Fruit fly (Drosophila melanogaster) S2 (cell line): Measurements from ENCODE around the gene twin.

Experiments
- CG8478 ChIP-seq: fragments of >200 bp; optimal IDR thresholded peaks from 2 replicates; lab custom pipeline; 2018
- CTCF ChIP-seq, 2 experiments: fragments of >200 bp; optimal IDR thresholded peaks; 2 replicates each; lab custom pipeline; 2018

Gene twin

DNA sequence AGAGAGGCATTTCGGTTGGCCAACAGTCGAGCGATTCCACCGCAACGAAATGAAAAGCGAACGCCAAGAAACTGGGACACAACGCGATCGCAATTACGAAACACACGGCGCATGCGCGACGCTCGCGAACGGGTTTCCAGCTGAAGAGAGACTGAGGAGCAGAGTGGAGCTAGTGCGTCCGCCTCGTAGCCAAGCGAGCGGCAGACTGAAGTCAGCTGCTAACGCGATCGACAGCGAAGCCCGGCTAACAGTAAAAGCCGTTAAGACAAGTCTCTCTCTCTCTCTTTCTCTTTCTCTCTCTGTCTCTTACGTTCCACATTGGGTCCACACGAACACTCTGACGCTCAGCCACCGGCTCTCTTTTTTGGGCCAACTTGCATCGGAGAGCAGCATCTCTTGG lies 3.2 kb downstream of the twin start, which contains the start of gene CG17786:
Gene CG17786 (minus strand): TSS at position 154 of the 400 bp plus-strand sequence.
- TF ChIP-seq CTCF (optimal IDR thresholded peaks at IDR 0.05; lab: Kevin White, UChicago) (no peak), CG8478 (lab: Kevin White, UChicago) (no peak)

DNA sequence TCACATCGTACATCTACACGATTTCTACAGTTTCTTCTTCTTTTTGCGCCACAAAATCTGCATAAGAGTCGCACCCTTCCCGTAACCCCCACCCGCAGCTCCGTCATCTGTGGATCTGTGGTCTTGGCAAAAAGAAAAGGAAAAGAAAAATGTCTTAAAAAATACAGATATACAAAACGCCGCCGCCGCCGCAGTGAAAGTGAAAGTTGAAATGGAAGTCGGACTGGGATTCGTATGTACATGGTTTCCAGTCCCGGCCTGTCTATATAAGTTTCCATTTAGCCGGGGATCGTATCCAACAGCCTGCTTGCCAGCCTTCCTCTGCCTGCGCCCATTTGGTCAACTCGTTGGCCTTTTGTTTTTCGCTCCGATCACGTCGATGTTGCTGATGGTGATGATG lies 5.7 kb downstream of the twin start:
- TF ChIP-seq CG8478 (lab: Kevin White, UChicago) (no peak), CTCF (optimal IDR thresholded peaks at IDR 0.05; lab: Kevin White, UChicago) (no peak)

DNA sequence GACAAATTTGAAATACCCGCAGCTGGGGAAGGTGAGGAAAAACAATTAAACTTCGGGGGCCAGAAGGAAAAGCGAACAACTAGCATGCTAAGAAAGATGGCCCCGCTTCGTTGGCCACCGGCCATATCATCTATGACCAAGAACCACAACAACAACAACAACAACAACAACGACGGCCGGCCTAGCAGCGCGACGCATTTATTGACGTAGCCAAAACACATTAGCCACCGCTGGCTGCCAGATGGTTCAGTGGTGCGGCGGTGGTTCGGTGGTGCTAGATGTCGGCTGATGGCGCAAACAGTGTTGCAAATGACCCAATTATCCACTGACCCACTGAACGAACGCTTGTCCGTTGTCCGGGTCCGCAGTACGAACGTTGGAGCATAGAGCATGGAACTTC lies 8.1 kb downstream of the twin start:
- no peak for TF ChIP-seq CTCF (optimal IDR thresholded peaks at IDR 0.05; lab: Kevin White, UChicago)
- TF ChIP-seq CG8478 (lab: Kevin White, UChicago) = no peak

DNA sequence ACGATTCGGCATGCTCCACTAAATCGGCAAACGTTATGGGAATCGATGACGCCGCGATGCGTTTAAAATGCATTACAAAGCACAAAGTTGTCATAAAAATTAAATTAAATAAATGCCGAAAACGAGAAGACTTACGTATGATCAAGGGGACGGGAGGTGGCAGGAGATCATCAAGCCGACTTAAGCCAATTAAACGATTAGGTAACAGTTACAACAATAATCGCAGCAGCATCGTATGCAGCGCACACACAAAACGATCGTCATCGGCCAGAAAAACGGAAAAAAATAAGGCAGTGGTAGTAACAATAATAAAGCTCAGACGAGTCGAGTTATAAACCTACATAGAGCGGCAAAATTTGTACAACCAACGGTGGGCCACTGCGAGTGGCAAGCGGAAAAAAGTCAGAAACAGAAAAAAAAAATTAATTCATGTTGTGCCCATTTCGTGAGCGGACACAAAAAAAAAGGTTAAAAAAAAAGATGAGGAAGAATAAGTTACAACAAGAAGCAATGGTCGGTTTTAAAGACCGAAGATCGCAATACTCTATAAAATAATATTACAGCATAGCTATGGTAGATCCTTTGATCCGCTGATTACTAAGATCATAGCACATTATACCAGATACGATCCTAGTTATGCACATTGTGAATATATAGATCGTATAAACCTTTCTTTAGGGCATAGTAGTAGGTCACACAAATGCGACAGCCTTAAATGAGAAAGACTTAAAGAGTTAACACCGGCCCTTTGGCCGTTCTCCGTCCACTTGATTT lies 15.2 kb downstream of the twin start:
- TF ChIP-seq CTCF (optimal IDR thresholded peaks at IDR 0.05; lab: Kevin White, UChicago) (no peak), CG8478 (lab: Kevin White, UChicago) (no peak)

DNA sequence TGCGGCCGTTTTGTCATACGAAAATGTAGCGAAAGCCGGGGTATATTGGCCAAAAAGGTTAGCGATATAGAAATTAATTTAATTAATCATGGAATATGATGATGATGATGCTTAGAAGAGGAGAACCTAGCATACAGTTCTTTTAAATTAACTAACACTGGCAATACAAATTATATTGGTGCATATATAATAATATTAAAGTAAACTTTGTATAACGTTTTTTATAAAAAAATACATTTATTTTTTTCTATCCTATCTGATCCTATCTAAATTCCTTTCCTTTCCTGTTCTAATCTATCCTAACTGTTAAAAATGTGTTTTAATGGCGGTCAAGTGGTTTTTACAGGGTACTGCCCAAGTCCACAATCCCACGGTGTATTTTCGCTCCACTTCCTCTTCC lies 15.8 kb downstream of the twin start:
- TF ChIP-seq CTCF (optimal IDR thresholded peaks at IDR 0.05; lab: Kevin White, UChicago) (no peak), CG8478 (lab: Kevin White, UChicago) (no peak)

DNA sequence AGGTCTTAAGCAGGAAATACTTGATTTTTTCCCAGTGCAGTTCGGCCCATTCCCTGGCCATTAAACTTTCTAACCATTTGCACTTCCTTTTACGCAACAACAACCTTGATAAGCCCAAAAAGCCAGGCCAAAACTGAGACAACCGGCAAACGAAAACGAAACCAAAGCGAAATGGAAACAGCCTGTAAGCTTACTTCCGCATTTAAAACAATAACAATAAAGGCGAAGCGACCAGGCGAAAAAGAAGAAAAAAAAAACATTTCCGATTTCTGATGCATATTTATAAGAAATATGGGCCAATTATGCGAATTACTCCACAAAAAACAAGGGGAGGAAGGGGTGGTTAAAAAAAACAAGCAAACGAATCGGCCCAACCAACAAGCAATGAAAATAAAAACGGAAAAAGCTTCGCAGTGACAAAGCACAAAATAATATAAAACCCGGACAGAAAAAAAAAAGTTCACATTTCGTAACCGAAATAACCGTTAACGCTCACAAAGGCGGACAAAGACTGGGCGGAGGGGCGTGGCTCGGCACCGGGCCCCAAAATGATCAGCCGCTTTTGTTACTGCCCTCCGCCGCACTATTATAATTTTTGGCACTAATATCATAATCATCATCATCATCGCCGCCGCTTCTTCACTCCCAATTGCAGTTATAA lies 16.4 kb downstream of the twin start:
- TF ChIP-seq CG8478 (lab: Kevin White, UChicago) (no peak), CTCF (optimal IDR thresholded peaks at IDR 0.05; lab: Kevin White, UChicago) (no peak)

DNA sequence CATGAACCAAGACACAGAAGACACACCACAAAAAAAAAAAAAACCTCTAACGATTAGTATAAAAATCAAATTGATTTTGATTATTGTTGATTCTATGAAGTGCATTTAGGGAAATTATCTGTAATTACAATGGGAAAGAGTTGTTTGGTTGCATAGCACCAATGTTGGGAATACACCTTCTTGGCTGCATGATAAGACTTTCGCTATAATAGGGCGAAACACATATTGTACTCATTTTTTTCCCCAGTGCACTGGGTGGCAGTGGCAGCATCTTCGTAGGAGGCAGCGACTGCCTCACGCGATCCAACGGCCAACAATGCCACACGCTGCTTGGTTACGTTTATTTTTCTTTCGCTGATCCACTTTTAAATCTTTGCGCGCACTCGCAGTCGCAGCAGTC lies 17.7 kb downstream of the twin start:
- TF ChIP-seq CTCF (optimal IDR thresholded peaks at IDR 0.05; lab: Kevin White, UChicago) (no peak), CG8478 (lab: Kevin White, UChicago) (no peak)

DNA sequence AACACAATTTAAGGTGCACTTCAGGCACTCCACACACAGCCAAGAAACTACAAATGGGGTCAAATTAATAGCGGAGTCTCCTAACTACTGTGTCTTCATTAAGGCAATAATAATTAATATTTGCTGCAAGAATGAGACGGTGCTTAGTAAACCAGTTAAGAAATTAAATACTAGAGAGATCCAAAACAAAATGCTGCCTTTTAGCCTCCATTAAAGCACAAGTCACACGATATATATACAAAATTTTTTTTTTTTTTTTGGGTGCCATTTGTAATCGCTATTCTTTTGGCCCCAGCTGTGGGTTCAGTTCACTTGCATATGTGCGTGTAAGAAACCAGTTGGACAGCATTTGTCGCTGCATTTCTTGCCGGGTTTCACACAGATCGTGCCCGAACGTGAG lies 18.3 kb downstream of the twin start:
- TF ChIP-seq CG8478 (lab: Kevin White, UChicago) (no peak), CTCF (optimal IDR thresholded peaks at IDR 0.05; lab: Kevin White, UChicago) (no peak)

DNA sequence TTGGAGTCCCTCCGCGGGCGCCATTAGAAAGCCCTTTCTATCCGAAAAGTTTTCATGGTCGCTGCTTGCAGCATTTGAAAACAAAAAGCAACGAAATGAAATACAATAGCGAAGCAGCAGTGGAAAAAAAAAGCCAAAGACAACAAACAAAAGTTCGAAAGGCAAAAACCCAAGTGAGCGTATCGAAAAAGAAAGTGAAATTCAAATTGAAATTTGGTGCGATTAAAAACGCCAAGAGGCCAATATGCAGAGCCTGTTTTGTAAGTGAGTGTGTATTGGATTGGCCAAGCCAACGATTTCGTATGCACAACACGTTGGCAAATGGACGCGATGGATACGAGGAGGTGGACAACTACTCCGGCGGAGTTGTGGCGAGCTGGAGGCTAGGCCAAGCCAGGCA lies 19.0 kb downstream of the twin start:
- TF ChIP-seq CG8478 (lab: Kevin White, UChicago) = no peak
- no peak for TF ChIP-seq CTCF (optimal IDR thresholded peaks at IDR 0.05; lab: Kevin White, UChicago)

DNA sequence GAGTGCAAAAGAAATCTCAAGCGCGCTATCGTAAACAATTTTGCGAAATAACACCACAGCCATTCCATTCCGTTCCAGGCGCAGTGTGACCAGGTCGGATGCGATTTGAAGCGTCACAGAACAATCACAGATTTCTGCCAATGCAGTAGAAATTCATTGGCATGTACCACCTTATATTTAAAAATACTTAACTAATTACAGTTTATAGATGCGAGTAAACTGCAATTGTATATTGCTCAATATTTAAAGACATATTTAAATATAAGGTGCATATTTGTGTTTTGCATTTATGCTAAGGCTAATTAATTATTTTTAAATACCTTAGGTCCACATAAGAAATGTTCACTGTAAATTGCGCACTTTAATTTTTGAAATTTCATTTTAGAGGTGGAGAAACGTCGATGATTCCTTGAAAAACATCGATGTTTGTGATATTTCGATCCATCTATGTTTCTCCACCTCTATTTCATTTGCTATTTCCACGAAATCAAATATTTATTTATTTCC lies 28.3 kb downstream of the twin start, which contains the start of the genes SMC6 and CG6204:
Gene SMC6 (minus strand): TSS at position 51 of the 507 bp plus-strand sequence.
Gene CG6204 (plus strand): TSS at position 460 of the 507 bp plus-strand sequence.
- no peak for TF ChIP-seq CTCF (optimal IDR thresholded peaks at IDR 0.05; lab: Kevin White, UChicago)
- TF ChIP-seq CG8478 (lab: Kevin White, UChicago) = no peak

DNA sequence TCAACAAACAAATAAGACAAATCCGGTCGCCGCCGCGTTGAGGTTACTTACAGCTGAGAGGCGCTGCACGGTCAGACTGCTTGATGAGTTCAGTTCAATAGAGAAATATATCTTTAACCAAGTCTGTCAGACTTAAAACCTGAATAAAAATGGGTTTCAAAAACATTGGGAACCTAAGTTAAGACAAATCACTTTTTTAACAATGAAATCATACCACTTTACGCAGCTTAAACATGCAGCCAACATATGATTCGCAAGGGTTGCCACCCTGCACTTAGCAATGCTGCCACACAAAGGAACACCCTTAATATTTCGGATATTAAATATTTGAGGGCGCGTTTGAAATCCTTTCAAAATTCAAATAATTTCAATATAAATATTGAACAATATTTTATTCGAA lies 33.1 kb downstream of the twin start, which contains the start of gene CG5515:
Gene CG5515 (minus strand): TSS at position 278 of the 400 bp plus-strand sequence.
- TF ChIP-seq CTCF (optimal IDR thresholded peaks at IDR 0.05; lab: Kevin White, UChicago) = no peak
- TF ChIP-seq CG8478 (lab: Kevin White, UChicago) = no peak

DNA sequence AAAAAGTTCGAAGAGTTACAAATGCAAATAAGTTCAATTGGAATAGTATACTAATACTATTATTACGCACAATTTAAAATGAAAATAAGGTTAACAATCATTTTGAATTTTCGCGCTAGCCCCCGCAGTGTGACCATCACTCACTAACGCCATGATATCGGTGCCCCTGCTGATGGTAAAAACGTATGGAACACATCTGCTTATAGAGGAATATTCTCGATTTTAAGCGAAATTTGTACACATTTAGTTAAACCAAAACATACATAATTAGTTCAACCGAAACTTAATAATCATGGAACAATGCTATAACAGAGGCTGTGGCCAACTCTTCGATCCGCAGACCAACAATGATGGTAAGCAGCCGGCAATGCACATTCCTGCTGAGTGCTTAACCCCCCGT lies 35.6 kb downstream of the twin start, which contains the start of gene mora:
Gene mora (plus strand): TSS at position 172 of the 400 bp plus-strand sequence.
- no peak for TF ChIP-seq CG8478 (lab: Kevin White, UChicago)

DNA sequence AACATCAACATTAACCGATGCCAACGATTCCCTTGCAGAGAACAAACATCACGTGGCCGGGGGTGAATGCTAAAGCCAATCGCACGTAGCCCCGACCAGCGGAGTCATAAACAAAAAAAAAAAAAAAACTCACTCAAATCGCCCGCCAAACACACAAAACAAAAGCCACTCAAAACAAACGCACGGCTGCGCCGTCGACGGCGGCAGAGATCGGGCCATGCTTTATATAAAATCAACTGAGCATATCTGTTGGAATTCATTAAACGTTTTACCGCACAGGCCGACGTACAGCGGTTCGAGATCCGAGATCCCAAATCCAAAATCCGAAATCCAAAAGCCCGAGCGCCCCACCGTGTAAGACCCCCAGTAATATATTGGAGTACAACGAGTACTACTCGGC lies 49.4 kb downstream of the twin start, which contains the start of gene CG13606:
Gene CG13606 (plus strand): TSS at position 250 of the 400 bp plus-strand sequence.
- TF ChIP-seq CTCF (optimal IDR thresholded peaks at IDR 0.05; lab: Kevin White, UChicago) (no peak), CG8478 (lab: Kevin White, UChicago) (no peak)

DNA sequence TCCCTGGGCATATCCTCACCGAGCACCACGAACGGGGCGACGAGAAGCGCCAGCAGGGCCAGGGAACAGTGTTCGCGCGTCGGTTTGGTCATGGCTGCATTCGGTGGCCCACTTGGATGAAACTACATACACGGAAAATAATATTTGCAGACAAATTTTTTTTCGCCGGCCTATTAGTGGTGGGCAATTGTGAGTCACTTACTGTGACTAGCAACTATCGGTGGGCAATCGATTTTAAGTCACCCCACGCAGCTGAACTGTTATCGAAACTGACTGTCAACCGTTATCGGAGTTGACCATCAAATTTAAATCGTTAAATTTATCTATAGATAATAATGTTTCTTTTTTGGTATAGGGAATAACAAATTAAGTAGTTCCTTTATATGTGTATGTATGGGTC lies 52.4 kb downstream of the twin start, which contains the start of gene CG5510:
Gene CG5510 (minus strand): TSS at position 201 of the 400 bp plus-strand sequence.
- TF ChIP-seq CG8478 (lab: Kevin White, UChicago) (no peak), CTCF (optimal IDR thresholded peaks at IDR 0.05; lab: Kevin White, UChicago) (peak in 1 of 2 experiments; percentile 14)

DNA sequence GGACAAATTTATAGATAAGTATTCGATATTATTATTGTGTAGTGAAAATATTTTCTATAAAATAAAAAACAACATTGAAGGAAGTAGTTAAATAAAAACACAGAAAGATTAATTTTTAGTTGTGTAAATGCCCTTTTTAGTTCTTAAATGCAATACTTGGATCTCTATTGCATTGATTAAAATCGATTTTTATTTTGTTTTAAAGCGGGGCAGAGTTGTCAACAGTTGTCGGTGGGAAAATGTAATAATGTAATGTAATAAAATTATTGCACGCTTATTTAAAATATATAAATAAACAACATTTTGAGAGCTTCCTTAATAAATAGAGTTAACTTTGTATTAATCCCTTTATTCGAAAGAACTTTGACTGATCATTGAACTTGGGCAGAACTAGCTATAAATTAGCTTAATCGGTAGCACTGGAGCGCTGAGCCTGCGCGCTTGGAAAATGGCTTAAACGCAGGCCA lies 58.2 kb downstream of the twin start, which contains the start of gene Apc2:
Gene Apc2 (plus strand): TSS at position 411 of the 467 bp plus-strand sequence.
- TF ChIP-seq CTCF (optimal IDR thresholded peaks at IDR 0.05; lab: Kevin White, UChicago) (no peak), CG8478 (lab: Kevin White, UChicago) (no peak)
